Fruit fly (Drosophila melanogaster) Kc167 (cell line): ENCODE results near the gene CG32137.

Source experiments
- psq ChIP-seq: fragments of >200 bp; optimal IDR thresholded peaks from 2 replicates; lab custom pipeline; 2017; ENCODE audit warnings: missing external identifiers
- ttk ChIP-seq: sonication (Bioruptor generic); optimal IDR thresholded peaks from 2 replicates; lab custom pipeline; 2017; ENCODE audit warnings: missing external identifiers

DNA sequence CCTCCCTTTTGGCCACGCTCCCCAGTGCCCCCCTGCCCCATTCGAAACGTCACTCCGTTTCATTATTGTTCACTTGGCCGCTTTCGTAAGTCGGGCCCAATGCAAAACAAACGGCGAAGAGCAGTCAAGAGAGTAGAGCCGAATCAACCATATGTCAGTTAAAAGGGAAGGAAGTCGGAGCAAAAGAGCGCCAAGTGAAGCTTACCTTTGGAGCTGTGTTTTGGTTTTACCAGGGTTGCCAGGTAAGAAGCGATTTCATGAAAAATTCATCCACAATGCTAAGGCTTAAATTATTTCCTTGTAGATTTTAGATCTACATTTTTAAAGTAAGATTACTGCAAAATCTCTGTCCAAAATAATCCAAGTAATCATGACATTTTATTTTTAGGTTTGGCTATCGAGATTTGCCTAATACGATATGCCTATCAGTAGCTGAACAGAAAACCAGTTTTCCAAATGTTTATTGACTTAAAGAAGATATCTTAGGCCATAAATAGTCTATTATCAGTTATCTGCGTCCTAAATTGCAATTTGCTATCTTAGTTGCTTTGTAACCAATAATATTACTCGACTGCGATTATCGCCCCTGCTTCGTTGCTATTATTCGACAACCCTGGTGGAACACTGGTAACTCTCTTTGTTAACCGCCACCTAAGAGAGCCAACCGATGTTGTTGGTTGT lies 440 bp upstream of the CG32137 start:
- TF ChIP-seq psq (lab: Kevin White, UChicago) (no peak), ttk (lab: Kevin White, UChicago) (no peak)
